Worm (Caenorhabditis elegans) whole organism, early embryonic: Measurements from ENCODE around the gene T14B4.9.

Experiments used
- B0310.2 ChIP-seq: sonication (generic microtip); optimal IDR thresholded peaks from 2 replicates; lab custom pipeline; 2016; ENCODE audit warnings: mild to moderate bottlenecking, missing genetic modification characterization, missing compliant biosample characterization
- F13C5.2 ChIP-seq: sonication (generic microtip); optimal IDR thresholded peaks from 2 replicates; lab custom pipeline; 2017; ENCODE audit warnings: mild to moderate bottlenecking, missing genetic modification characterization, inconsistent platforms, missing compliant biosample characterization
- aly-1 ChIP-seq: sonication (generic microtip); optimal IDR thresholded peaks from 2 replicates; lab custom pipeline; 2016; ENCODE audit warnings: missing genetic modification characterization, missing compliant biosample characterization
- ama-1 ChIP-seq: fragments of 150-350 bp; optimal IDR thresholded peaks from 2 replicates; lab custom pipeline; 2014
- ceh-13 ChIP-seq: fragments of 200-800 bp; sonication (Bioruptor generic); optimal IDR thresholded peaks from 2 replicates; lab custom pipeline; 2018; ENCODE audit warnings: mild to moderate bottlenecking, missing genetic modification characterization, missing compliant biosample characterization
- ceh-36 ChIP-seq: sonication (generic microtip); optimal IDR thresholded peaks from 2 replicates; lab custom pipeline; 2016; ENCODE audit warnings: missing genetic modification characterization, inconsistent platforms, missing compliant biosample characterization
- flt-1 ChIP-seq: fragments of 200-800 bp; sonication (Bioruptor generic); IDR thresholded peaks from 2 replicates; pipeline ENCODE4 v1.3.6; 2022; ENCODE audit warnings: missing genetic modification characterization, missing compliant biosample characterization
- hmbx-1 ChIP-seq: sonication (generic microtip); optimal IDR thresholded peaks from 2 replicates; lab custom pipeline; 2016; ENCODE audit warnings: mild to moderate bottlenecking, missing genetic modification characterization, missing compliant biosample characterization
- pes-1 ChIP-seq: fragments of 200-800 bp; sonication (Bioruptor generic); IDR thresholded peaks from 2 replicates; pipeline ENCODE4 v1.3.6; 2022; ENCODE audit warnings: missing genetic modification reagents, missing genetic modification characterization, missing compliant biosample characterization
- scrt-1 ChIP-seq: fragments of 200-800 bp; sonication (Bioruptor generic); IDR thresholded peaks from 2 replicates; pipeline ENCODE4 v1.3.6; 2022; ENCODE audit warnings: missing genetic modification characterization, missing compliant biosample characterization
- tbx-11 ChIP-seq: fragments of 200-800 bp; sonication (Bioruptor generic); IDR thresholded peaks from 2 replicates; pipeline ENCODE4 v1.3.6; 2022; ENCODE audit warnings: missing genetic modification characterization, missing compliant biosample characterization
- tra-4 ChIP-seq: sonication (generic microtip); optimal IDR thresholded peaks from 2 replicates; lab custom pipeline; 2017; ENCODE audit warnings: missing genetic modification characterization, missing compliant biosample characterization

DNA sequence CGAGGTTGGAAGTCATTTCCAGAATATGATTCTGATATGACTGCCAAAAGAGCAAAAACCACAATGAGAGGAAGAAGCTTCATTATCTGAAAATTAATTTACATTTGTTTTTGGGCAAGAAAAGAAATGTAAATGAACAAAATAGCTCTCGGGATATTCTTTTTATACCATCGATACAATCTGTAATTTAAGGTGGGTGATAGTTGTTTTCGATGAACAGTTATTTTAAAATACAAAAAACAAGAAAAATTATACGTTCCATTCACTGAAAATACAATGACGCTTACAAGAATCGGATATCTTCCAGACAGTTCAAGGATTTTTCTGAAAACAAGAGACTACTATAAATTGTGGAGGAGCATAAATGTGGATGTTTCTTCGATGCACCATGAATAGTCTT is 11.0 kb upstream of the T14B4.9 start, which contains the start of gene ins-15:
- no peak for TF ChIP-seq ceh-13 (GFP tag; lab: Kevin White, UChicago)
- no peak for TF ChIP-seq aly-1 (tag; lab: Kevin White, UChicago)
- no peak for TF ChIP-seq ama-1 (lab: Kevin White, UChicago)
- TF ChIP-seq scrt-1: no peak
- no peak for TF ChIP-seq hmbx-1 (tag; lab: Kevin White, UChicago)
- TF ChIP-seq pes-1 (GFP tag; lab: Robert Waterston, UW): no peak
- TF ChIP-seq ceh-36 (tag; lab: Kevin White, UChicago): no peak
- TF ChIP-seq B0310.2: no peak
- no peak for TF ChIP-seq F13C5.2
- TF ChIP-seq flt-1 (GFP tag; lab: Robert Waterston, UW): no peak
- TF ChIP-seq tra-4 (tag; lab: Kevin White, UChicago): no peak
- TF ChIP-seq tbx-11 (GFP tag; lab: Robert Waterston, UW): no peak
